Fruit fly (Drosophila melanogaster): Measurements from ENCODE around the gene Rchy1.

- TF ChIP-seq CTCF (optimal IDR thresholded peaks at IDR 0.05) = peak in 1 of 2 experiments; percentile 24
- TF ChIP-seq CG8478 (optimal IDR thresholded peaks at IDR 0.05) = no peak
Observed at dm6 chr2L:6467509-6467908, 2.0 kb upstream of the Rchy1 start, which contains the start of gene HemK1.
